Fruit fly (Drosophila melanogaster) whole organism, embryonic: ENCODE results near the gene CG42811.
A peak's percentile ranks its signal among the peaks of the same experiment; 100 is the strongest.

Source experiments
- Ada2b ChIP-seq: fragments of 200-800 bp; sonication (Bioruptor generic); IDR thresholded peaks from 2 replicates; pipeline ENCODE4 v1.3.6; 2022; ENCODE audit warnings: missing biosample characterization, missing genetic modification characterization
- Adf1 ChIP-seq: fragments of 200-800 bp; sonication (Bioruptor generic); IDR thresholded peaks from 2 replicates; pipeline ENCODE4 v1.3.6; 2022; ENCODE audit warnings: missing biosample characterization, missing genetic modification characterization
- Atf3 ChIP-seq: fragments of 200-800 bp; sonication (Bioruptor generic); optimal IDR thresholded peaks from 3 replicates; lab custom pipeline; 2016; ENCODE audit warnings: missing biosample characterization, missing genetic modification characterization
- CG11723 ChIP-seq: fragments of 200-800 bp; sonication (Bioruptor generic); optimal IDR thresholded peaks from 2 replicates; lab custom pipeline; 2017; ENCODE audit warnings: missing biosample characterization, mild to moderate bottlenecking, missing genetic modification characterization
- CG12299 ChIP-seq: fragments of 200-800 bp; sonication (Bioruptor generic); optimal IDR thresholded peaks from 2 replicates; lab custom pipeline; 2018; ENCODE audit warnings: missing biosample characterization, mild to moderate bottlenecking, missing genetic modification characterization
- CG14965 ChIP-seq: fragments of 200-800 bp; sonication (Bioruptor generic); optimal IDR thresholded peaks from 2 replicates; lab custom pipeline; 2016; ENCODE audit warnings: missing biosample characterization, missing genetic modification characterization, borderline replicate concordance
- CG17186 ChIP-seq: fragments of 200-800 bp; sonication (Bioruptor generic); optimal IDR thresholded peaks from 3 replicates; lab custom pipeline; 2017; ENCODE audit warnings: missing biosample characterization, missing genetic modification reagents, missing genetic modification characterization
- CG17829 ChIP-seq: fragments of 200-800 bp; optimal IDR thresholded peaks from 2 replicates; lab custom pipeline; 2019; ENCODE audit warnings: missing biosample characterization, mild to moderate bottlenecking, missing genetic modification characterization, moderate library complexity
- CG18262 ChIP-seq: fragments of 200-800 bp; optimal IDR thresholded peaks from 3 replicates; lab custom pipeline; 2019; ENCODE audit warnings: missing biosample characterization, mild to moderate bottlenecking, missing genetic modification characterization, moderate library complexity
- CG2202 ChIP-seq: fragments of 200-800 bp; sonication (Bioruptor generic); optimal IDR thresholded peaks from 2 replicates; lab custom pipeline; 2018; ENCODE audit warnings: missing biosample characterization, mild to moderate bottlenecking, missing genetic modification characterization
- CG2712 ChIP-seq: fragments of 200-800 bp; optimal IDR thresholded peaks from 3 replicates; lab custom pipeline; 2019; ENCODE audit warnings: missing biosample characterization, mild to moderate bottlenecking, missing genetic modification characterization, moderate library complexity
- CG30403 ChIP-seq: fragments of 200-800 bp; sonication (Bioruptor generic); optimal IDR thresholded peaks from 3 replicates; lab custom pipeline; 2016; ENCODE audit warnings: missing biosample characterization, missing genetic modification characterization
- CG3163 ChIP-seq: fragments of 200-800 bp; sonication (Bioruptor generic); optimal IDR thresholded peaks from 3 replicates; lab custom pipeline; 2016; ENCODE audit warnings: missing biosample characterization, missing genetic modification characterization
- CG33213 ChIP-seq: fragments of 200-800 bp; sonication (Bioruptor generic); optimal IDR thresholded peaks from 3 replicates; lab custom pipeline; 2016; ENCODE audit warnings: missing biosample characterization, missing genetic modification characterization
- CG5180 ChIP-seq: fragments of 200-800 bp; sonication (Bioruptor generic); optimal IDR thresholded peaks from 3 replicates; lab custom pipeline; 2017; ENCODE audit warnings: missing biosample characterization, missing genetic modification characterization, mild to moderate bottlenecking, moderate library complexity, missing genetic modification reagents
- CG6689 ChIP-seq: fragments of 200-800 bp; sonication (Bioruptor generic); IDR thresholded peaks from 2 replicates; pipeline ENCODE4 v1.3.6; 2022; ENCODE audit warnings: missing biosample characterization, missing genetic modification characterization
- CG7745 ChIP-seq: fragments of 200-800 bp; sonication (Bioruptor generic); optimal IDR thresholded peaks from 2 replicates; lab custom pipeline; 2018; ENCODE audit warnings: missing biosample characterization, mild to moderate bottlenecking, missing genetic modification characterization, moderate library complexity
- CG8924 ChIP-seq: fragments of 200-800 bp; optimal IDR thresholded peaks from 3 replicates; lab custom pipeline; 2019; ENCODE audit warnings: missing biosample characterization, mild to moderate bottlenecking, missing genetic modification characterization, moderate library complexity
- CrebB ChIP-seq: fragments of 200-800 bp; sonication (Bioruptor generic); optimal IDR thresholded peaks from 3 replicates; lab custom pipeline; 2018; ENCODE audit warnings: missing biosample characterization, mild to moderate bottlenecking, missing genetic modification characterization
- Dp ChIP-seq: fragments of 200-800 bp; sonication (Bioruptor generic); optimal IDR thresholded peaks from 2 replicates; lab custom pipeline; 2018; ENCODE audit warnings: missing biosample characterization, mild to moderate bottlenecking, missing genetic modification characterization, moderate library complexity
- HLH3B ChIP-seq: fragments of 200-800 bp; sonication (Bioruptor generic); IDR thresholded peaks from 2 replicates; pipeline ENCODE4 v1.3.6; 2022; ENCODE audit warnings: missing biosample characterization, missing genetic modification characterization
- Hey ChIP-seq: fragments of 200-800 bp; sonication (Bioruptor generic); optimal IDR thresholded peaks from 3 replicates; lab custom pipeline; 2018; ENCODE audit warnings: missing biosample characterization, mild to moderate bottlenecking, missing genetic modification characterization
- Lim3 ChIP-seq: fragments of 200-800 bp; sonication (Bioruptor generic); IDR thresholded peaks from 2 replicates; pipeline ENCODE4 v1.3.6; 2022; ENCODE audit warnings: missing biosample characterization, missing genetic modification characterization
- MESR4 ChIP-seq: fragments of 200-800 bp; sonication (Bioruptor generic); optimal IDR thresholded peaks from 2 replicates; lab custom pipeline; 2018; ENCODE audit warnings: missing biosample characterization, mild to moderate bottlenecking, missing genetic modification characterization, moderate library complexity
- Myb ChIP-seq: fragments of 200-800 bp; sonication (Bioruptor generic); optimal IDR thresholded peaks from 2 replicates; lab custom pipeline; 2016; ENCODE audit warnings: missing biosample characterization, missing genetic modification characterization
- Nf-YB ChIP-seq: fragments of 200-800 bp; sonication (Bioruptor generic); optimal IDR thresholded peaks from 3 replicates; lab custom pipeline; 2019; ENCODE audit warnings: missing biosample characterization, mild to moderate bottlenecking, missing genetic modification characterization, moderate library complexity
- Opbp ChIP-seq: fragments of 200-800 bp; sonication (Bioruptor generic); IDR thresholded peaks from 3 replicates; pipeline ENCODE4 v1.3.6; 2022; ENCODE audit warnings: missing biosample characterization, missing genetic modification characterization; ENCODE audit not compliant: partially characterized antibody
- Sry-β ChIP-seq: fragments of 200-800 bp; sonication (Bioruptor generic); optimal IDR thresholded peaks from 2 replicates; lab custom pipeline; 2018; ENCODE audit warnings: missing biosample characterization, mild to moderate bottlenecking, missing genetic modification characterization, moderate library complexity
- Usf ChIP-seq: fragments of 200-800 bp; sonication (Bioruptor generic); optimal IDR thresholded peaks from 2 replicates; lab custom pipeline; 2017; ENCODE audit warnings: missing genotype, missing biosample characterization, missing genetic modification characterization
- amos ChIP-seq: fragments of 200-800 bp; sonication (Bioruptor generic); IDR thresholded peaks from 2 replicates; pipeline ENCODE4 v1.3.6; 2022; ENCODE audit warnings: missing biosample characterization, missing genetic modification characterization; ENCODE audit not compliant: partially characterized antibody
- ash1 ChIP-seq: fragments of 200-800 bp; sonication (Bioruptor generic); optimal IDR thresholded peaks from 2 replicates; lab custom pipeline; 2018; ENCODE audit warnings: missing biosample characterization, mild to moderate bottlenecking, missing genetic modification characterization
- chif ChIP-seq, 2 experiments: fragments of 200-800 bp; sonication (Bioruptor generic); optimal IDR thresholded peaks; 3 replicates each; lab custom pipeline; 2016; ENCODE audit warnings: missing biosample characterization in 2 of 2, missing genetic modification characterization in 2 of 2
- crc ChIP-seq: fragments of 200-800 bp; sonication (Bioruptor generic); optimal IDR thresholded peaks from 2 replicates; lab custom pipeline; 2016; ENCODE audit warnings: missing biosample characterization, missing genetic modification characterization
- danr ChIP-seq: fragments of 200-800 bp; sonication (Bioruptor generic); IDR thresholded peaks from 2 replicates; pipeline ENCODE4 v1.3.6; 2022; ENCODE audit warnings: missing biosample characterization, missing genetic modification characterization
- exex ChIP-seq: fragments of 200-800 bp; sonication (Bioruptor generic); optimal IDR thresholded peaks from 4 replicates; lab custom pipeline; 2018; ENCODE audit warnings: missing biosample characterization, mild to moderate bottlenecking, missing genetic modification characterization, moderate library complexity
- ham ChIP-seq: fragments of 200-800 bp; sonication (Bioruptor generic); IDR thresholded peaks from 2 replicates; pipeline ENCODE4 v1.3.6; 2022; ENCODE audit warnings: missing biosample characterization, missing genetic modification characterization
- klu ChIP-seq: fragments of 200-800 bp; sonication (Bioruptor generic); IDR thresholded peaks from 2 replicates; pipeline ENCODE4 v1.3.6; 2022; ENCODE audit warnings: missing biosample characterization, missing genetic modification characterization
- kni ChIP-seq: fragments of 200-800 bp; sonication (Bioruptor generic); optimal IDR thresholded peaks from 3 replicates; lab custom pipeline; 2017; ENCODE audit warnings: mild to moderate bottlenecking, missing biosample characterization, missing genetic modification reagents, missing genetic modification characterization
- lola ChIP-seq, 3 experiments: fragments of >200 bp in 2 of 3; fragments of 200-800 bp in 1 of 3; sonication (Bioruptor generic) in 1 of 3; optimal IDR thresholded peaks; 2 replicates each; lab custom pipeline; 2017 to 2019; ENCODE audit warnings: missing biosample characterization in 3 of 3, missing genetic modification characterization in 3 of 3, mild to moderate bottlenecking in 1 of 3, moderate library complexity in 1 of 3
- mirr ChIP-seq: fragments of 200-800 bp; sonication (Bioruptor generic); optimal IDR thresholded peaks from 3 replicates; lab custom pipeline; 2018; ENCODE audit warnings: missing biosample characterization, mild to moderate bottlenecking, missing genetic modification characterization
- nerfin-2 ChIP-seq: fragments of 200-800 bp; sonication (Bioruptor generic); IDR thresholded peaks from 2 replicates; pipeline ENCODE4 v1.3.6; 2022; ENCODE audit warnings: missing biosample characterization, missing genetic modification characterization; ENCODE audit not compliant: partially characterized antibody
- onecut ChIP-seq: fragments of 200-800 bp; sonication (Bioruptor generic); IDR thresholded peaks from 2 replicates; pipeline ENCODE4 v1.3.6; 2022; ENCODE audit warnings: missing biosample characterization, missing genetic modification characterization
- p53 ChIP-seq: fragments of 200-800 bp; sonication (Bioruptor generic); optimal IDR thresholded peaks from 2 replicates; lab custom pipeline; 2016; ENCODE audit warnings: missing biosample characterization, missing genetic modification characterization
- pros ChIP-seq: fragments of 200-800 bp; sonication (Bioruptor generic); optimal IDR thresholded peaks from 3 replicates; lab custom pipeline; 2019; ENCODE audit warnings: missing biosample characterization, mild to moderate bottlenecking, missing genetic modification characterization, moderate library complexity
- pzg ChIP-seq: fragments of 200-800 bp; sonication (Bioruptor generic); optimal IDR thresholded peaks from 3 replicates; lab custom pipeline; 2018; ENCODE audit warnings: missing biosample characterization, mild to moderate bottlenecking, missing genetic modification characterization, moderate library complexity
- sens ChIP-seq: fragments of 200-800 bp; sonication (Bioruptor generic); peaks from one replicate; lab custom pipeline; 2016; ENCODE audit warnings: missing biosample characterization, missing genetic modification characterization
- slou ChIP-seq: fragments of 200-800 bp; sonication (Bioruptor generic); optimal IDR thresholded peaks from 3 replicates; lab custom pipeline; 2016; ENCODE audit warnings: missing biosample characterization, missing genetic modification characterization
- tap ChIP-seq: fragments of 200-800 bp; optimal IDR thresholded peaks from 3 replicates; lab custom pipeline; 2019; ENCODE audit warnings: missing biosample characterization, mild to moderate bottlenecking, missing genetic modification characterization, moderate library complexity
- tin ChIP-seq: fragments of 200-800 bp; sonication (Bioruptor generic); optimal IDR thresholded peaks from 3 replicates; lab custom pipeline; 2016; ENCODE audit warnings: missing biosample characterization, missing genetic modification characterization
- tio ChIP-seq: fragments of 200-800 bp; sonication (Bioruptor generic); optimal IDR thresholded peaks from 2 replicates; lab custom pipeline; 2017; ENCODE audit warnings: missing biosample characterization, missing genetic modification characterization, inconsistent platforms
- vvl ChIP-seq: fragments of 200-800 bp; sonication (Bioruptor generic); IDR thresholded peaks from 2 replicates; pipeline ENCODE4 v1.3.6; 2022; ENCODE audit warnings: missing biosample characterization, missing genetic modification characterization

Gene CG42811

DNA sequence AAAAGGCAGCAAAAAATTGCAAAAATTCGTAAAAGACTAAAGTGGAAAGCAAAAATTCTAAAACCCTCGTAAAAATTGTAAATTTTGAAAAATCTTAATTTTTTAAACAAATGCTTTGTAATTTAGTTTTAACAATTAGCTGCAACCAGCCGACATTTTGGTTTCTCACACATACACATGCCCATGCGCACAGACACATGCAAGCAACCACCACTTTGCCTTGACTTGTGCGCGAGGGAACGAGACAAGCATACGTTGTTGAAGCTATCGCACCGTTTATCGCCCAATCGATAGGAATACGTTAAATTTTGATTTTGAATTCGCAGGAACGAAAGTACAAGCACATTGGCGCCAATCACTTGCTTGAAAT is 46.7 kb downstream of the CG42811 start (continued):
- TF ChIP-seq crc (GFP tag; lab: Kevin White, UChicago), result no peak
- peak; percentile 74 for TF ChIP-seq amos (GFP tag; lab: Robert Waterston, UW)
- no peak for TF ChIP-seq nerfin-2 (GFP tag; lab: Robert Waterston, UW)
- no peak for TF ChIP-seq Usf (GFP tag; lab: Kevin White, UChicago)
- peak; percentile 68 for TF ChIP-seq CG12299 (tag; lab: Kevin White, UChicago)
- TF ChIP-seq Lim3 (GFP tag; lab: Robert Waterston, UW), result no peak
- no peak for TF ChIP-seq Sry-β (GFP tag; lab: Kevin White, UChicago)
- TF ChIP-seq CG2712 (tag; lab: Kevin White, UChicago), result no peak
- no peak for TF ChIP-seq p53 (GFP tag; lab: Kevin White, UChicago)
- peak; percentile 76 for TF ChIP-seq Dp (GFP tag; lab: Kevin White, UChicago)
- no peak for TF ChIP-seq CG11723 (GFP tag; lab: Kevin White, UChicago)
- TF ChIP-seq chif (GFP tag; optimal IDR thresholded peaks at IDR 0.05; lab: Kevin White, UChicago), result no peak
- TF ChIP-seq klu (GFP tag; lab: Robert Waterston, UW), result no peak
- TF ChIP-seq CrebB (tag; lab: Kevin White, UChicago), result no peak
- TF ChIP-seq pros (GFP tag; lab: Kevin White, UChicago), result peak; percentile 30
- no peak for TF ChIP-seq exex (tag; lab: Kevin White, UChicago)
- TF ChIP-seq Nf-YB (GFP tag; lab: Kevin White, UChicago), result no peak
- no peak for TF ChIP-seq ash1
- peak; percentile 45; the same call in 1 of the 2 replicates for TF ChIP-seq onecut (GFP tag; lab: Robert Waterston, UW)
- no peak for TF ChIP-seq HLH3B (GFP tag; lab: Robert Waterston, UW)
- no peak for TF ChIP-seq slou (GFP tag; lab: Kevin White, UChicago)
- no peak for TF ChIP-seq CG5180 (GFP tag; lab: Kevin White, UChicago)
- TF ChIP-seq tin (GFP tag; lab: Kevin White, UChicago), result no peak
- TF ChIP-seq vvl (GFP tag; lab: Robert Waterston, UW), result peak; percentile 72
- peak; percentile 6 for TF ChIP-seq CG30403 (GFP tag; lab: Kevin White, UChicago)
- TF ChIP-seq CG6689, result no peak
- TF ChIP-seq Ada2b (GFP tag; lab: Robert Waterston, UW), result no peak
- 0 out of 2 replicates have a peak, but pooled peaks have one; percentile 13 for TF ChIP-seq Adf1 (GFP tag; lab: Robert Waterston, UW)
- TF ChIP-seq CG2202, result no peak
- no peak for TF ChIP-seq lola (GFP tag; optimal IDR thresholded peaks at IDR 0.05; lab: Kevin White, UChicago)
- peak; percentile 35 for TF ChIP-seq CG7745
- no peak for TF ChIP-seq danr (GFP tag; lab: Robert Waterston, UW)
- no peak for TF ChIP-seq CG33213 (GFP tag; lab: Kevin White, UChicago)
- TF ChIP-seq CG14965 (GFP tag; lab: Kevin White, UChicago), result no peak
- TF ChIP-seq CG3163 (GFP tag; lab: Kevin White, UChicago), result no peak
- no peak for TF ChIP-seq tap (tag; lab: Kevin White, UChicago)
- peak; percentile 88 for TF ChIP-seq CG8924 (tag; lab: Kevin White, UChicago)
- no peak for TF ChIP-seq Hey (tag; lab: Kevin White, UChicago)
- TF ChIP-seq mirr (GFP tag; lab: Kevin White, UChicago), result no peak
- no peak for TF ChIP-seq ham (GFP tag; lab: Robert Waterston, UW)
- TF ChIP-seq tio (GFP tag; lab: Kevin White, UChicago), result no peak
- peak; percentile 43 for TF ChIP-seq MESR4
- TF ChIP-seq Atf3 (GFP tag; lab: Kevin White, UChicago), result no peak
- TF ChIP-seq CG17829 (tag; lab: Kevin White, UChicago), result peak; percentile 28
- TF ChIP-seq CG18262, result no peak
- TF ChIP-seq pzg (GFP tag; lab: Kevin White, UChicago), result peak; percentile 79
- TF ChIP-seq Myb (GFP tag; lab: Kevin White, UChicago), result peak; percentile 99
- TF ChIP-seq sens (GFP tag; lab: Kevin White, UChicago), result peak; percentile 90
- TF ChIP-seq kni (GFP tag; lab: Kevin White, UChicago), result no peak
- TF ChIP-seq CG17186 (GFP tag; lab: Kevin White, UChicago), result peak; percentile 41
- TF ChIP-seq Opbp (GFP tag; lab: Robert Waterston, UW), result peak; percentile 78
